Worm (Caenorhabditis elegans): ENCODE measurements around the gene C06E4.1.

ce11 chrIV:7316613-7317153, 33.6 kb downstream of the C06E4.1 start, which contains the start of gene F42C5.9:
- TF ChIP-seq dao-5 (tag; optimal IDR thresholded peaks at IDR 0.05) (no peak), W03F9.2 (tag; optimal IDR thresholded peaks at IDR 0.05) (peak; percentile 61), him-1 (tag; optimal IDR thresholded peaks at IDR 0.05) (no peak)

Measured in whole organism, L4/young adult.